In the genomic region with DNA sequence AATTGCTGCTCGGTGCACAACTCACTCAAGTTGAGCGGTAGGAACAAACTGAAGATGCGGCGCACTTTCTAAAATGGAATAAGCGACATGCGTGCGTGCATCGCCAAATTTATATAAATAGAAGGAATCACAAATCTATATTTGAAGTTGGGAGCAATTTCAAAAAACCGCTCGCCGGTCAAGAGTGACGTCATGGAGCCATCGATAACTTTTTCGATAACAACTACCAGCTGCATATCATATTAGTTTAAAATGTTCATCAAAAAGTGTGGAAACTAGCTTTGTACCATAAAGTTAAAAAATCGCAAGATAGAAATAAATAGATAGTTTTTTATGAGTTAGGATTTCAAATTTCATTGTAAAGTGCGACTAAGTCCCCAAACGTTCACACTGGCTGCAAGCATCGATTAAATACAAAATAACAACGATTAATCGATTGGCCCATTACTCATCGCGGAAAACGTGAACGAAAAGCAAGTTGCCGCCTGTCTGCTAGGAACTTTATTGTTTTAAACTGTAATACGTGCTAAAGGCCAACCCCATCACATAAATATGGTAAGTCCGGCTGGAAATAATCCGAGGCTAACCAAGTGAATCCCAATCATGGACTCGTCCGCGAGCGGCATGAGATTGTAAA, we compare ENCODE assay signal across 4 fruit fly cellular contexts.
TF ChIP-seq lines count a peak whose summit lies in the region.

A gene (minus strand): TSS at position 51 of the 637 bp plus-strand sequence.
A gene (minus strand): TSS at position 51 of the 637 bp plus-strand sequence.
A gene (plus strand): TSS at position 439 of the 637 bp plus-strand sequence.

- peak; percentile 15 for TF ChIP-seq CTCF in whole organism, embryonic (GFP tag; optimal IDR thresholded peaks at IDR 0.05; lab: Kevin White, UChicago)

TF ChIP-seq in whole organism, adult, 20 proteins besides CTCF, POLR2A, EP300 and RAD21:
- TF ChIP-seq CG11617 (GFP tag; optimal IDR thresholded peaks at IDR 0.05; lab: Kevin White, UChicago) = peak; percentile 18
- TF ChIP-seq Hr96 (GFP tag; optimal IDR thresholded peaks at IDR 0.05; lab: Kevin White, UChicago) = no peak
- no peak for TF ChIP-seq CG5204 (GFP tag; optimal IDR thresholded peaks at IDR 0.05; lab: Kevin White, UChicago)
- no peak for TF ChIP-seq cnc (optimal IDR thresholded peaks at IDR 0.05; lab: Kevin White, UChicago)
- TF ChIP-seq ovo (GFP tag; optimal IDR thresholded peaks at IDR 0.05; lab: Kevin White, UChicago) = no peak
- TF ChIP-seq cic (GFP tag; optimal IDR thresholded peaks at IDR 0.05; lab: Kevin White, UChicago) = no peak
- peak; percentile 81 for TF ChIP-seq Mnt (GFP tag; optimal IDR thresholded peaks at IDR 0.05; lab: Kevin White, UChicago)
- peak; percentile 5 for TF ChIP-seq tj (GFP tag; optimal IDR thresholded peaks at IDR 0.05; lab: Kevin White, UChicago)
- no peak for TF ChIP-seq CG7101 (tag; optimal IDR thresholded peaks at IDR 0.05; lab: Kevin White, UChicago)
- TF ChIP-seq CG7045 (GFP tag; optimal IDR thresholded peaks at IDR 0.05; lab: Kevin White, UChicago) = no peak
- TF ChIP-seq Crg-1 (GFP tag; optimal IDR thresholded peaks at IDR 0.05; lab: Kevin White, UChicago) = peak; percentile 18
- no peak for TF ChIP-seq CG12768 (GFP tag; optimal IDR thresholded peaks at IDR 0.05; lab: Kevin White, UChicago)
- TF ChIP-seq CG14711 (tag; optimal IDR thresholded peaks at IDR 0.05; lab: Kevin White, UChicago) = no peak
- TF ChIP-seq CG1620 (GFP tag; optimal IDR thresholded peaks at IDR 0.05; lab: Kevin White, UChicago) = no peak
- TF ChIP-seq pad (GFP tag; optimal IDR thresholded peaks at IDR 0.05; lab: Kevin White, UChicago) = peak; percentile 11
- TF ChIP-seq kay (GFP tag; lab: Kevin White, UChicago; ENCODE audit: borderline replicate concordance) = peak; percentile 99
- no peak for TF ChIP-seq Clk (GFP tag; optimal IDR thresholded peaks at IDR 0.05; lab: Kevin White, UChicago)
- TF ChIP-seq bab1 (GFP tag; optimal IDR thresholded peaks at IDR 0.05; lab: Kevin White, UChicago) = peak; percentile 48

TF ChIP-seq in whole organism, embryonic, 481 proteins besides CTCF, POLR2A, EP300 and RAD21 (continues in another document):
- TF ChIP-seq Abd-B (GFP tag; optimal IDR thresholded peaks at IDR 0.05; lab: Kevin White, UChicago) (no peak), CG3163 (GFP tag; optimal IDR thresholded peaks at IDR 0.05; lab: Kevin White, UChicago) (no peak), Six4 (GFP tag; optimal IDR thresholded peaks at IDR 0.05; lab: Kevin White, UChicago) (no peak), slp2 (GFP tag; optimal IDR thresholded peaks at IDR 0.05; lab: Kevin White, UChicago) (no peak), Neu2 (GFP tag; optimal IDR thresholded peaks at IDR 0.05; lab: Kevin White, UChicago; ENCODE audit: borderline replicate concordance) (no peak), chm (GFP tag; IDR thresholded peaks at IDR 0.05; lab: Robert Waterston, UW) (no peak), bcd (GFP tag; optimal IDR thresholded peaks at IDR 0.05; lab: Kevin White, UChicago) (no peak), Dbx (GFP tag; IDR thresholded peaks at IDR 0.05; lab: Robert Waterston, UW) (no peak), lbe (GFP tag; optimal IDR thresholded peaks at IDR 0.05; lab: Kevin White, UChicago) (no peak), MESR4 (GFP tag; optimal IDR thresholded peaks at IDR 0.05; lab: Kevin White, UChicago) (peak; percentile 66), B-H2 (GFP tag; optimal IDR thresholded peaks at IDR 0.05; lab: Kevin White, UChicago) (no peak), CG8359 (GFP tag; optimal IDR thresholded peaks at IDR 0.05; lab: Kevin White, UChicago; ENCODE audit: borderline replicate concordance) (no peak), bab2 (GFP tag; optimal IDR thresholded peaks at IDR 0.05; lab: Kevin White, UChicago) (no peak), Fer2 (tag; optimal IDR thresholded peaks at IDR 0.05; lab: Kevin White, UChicago) (no peak), Ssrp (tag; optimal IDR thresholded peaks at IDR 0.05; lab: Kevin White, UChicago) (no peak), Atf-2 (GFP tag; optimal IDR thresholded peaks at IDR 0.05; lab: Kevin White, UChicago) (no peak), sr (GFP tag; IDR thresholded peaks at IDR 0.05; lab: Robert Waterston, UW) (no peak), nmo (GFP tag; optimal IDR thresholded peaks at IDR 0.05; lab: Kevin White, UChicago) (peak; percentile 47), CG9797 (GFP tag; optimal IDR thresholded peaks at IDR 0.05; lab: Kevin White, UChicago) (peak; percentile 80), luna (GFP tag; optimal IDR thresholded peaks at IDR 0.05; lab: Kevin White, UChicago) (no peak), h (optimal IDR thresholded peaks at IDR 0.05; lab: Kevin White, UChicago) (no peak), CG5953 (GFP tag; IDR thresholded peaks at IDR 0.05; lab: Robert Waterston, UW) (no peak), crp (GFP tag; optimal IDR thresholded peaks at IDR 0.05; lab: Kevin White, UChicago) (peak in 1 of 2 experiments; percentile 52)

TF ChIP-seq in whole organism, prepupa, 60 proteins besides CTCF, POLR2A, EP300 and RAD21:
- TF ChIP-seq dsx (GFP tag; optimal IDR thresholded peaks at IDR 0.05; lab: Kevin White, UChicago; ENCODE audit: poor library complexity, severe bottlenecking) (peak; percentile 64), CG16779 (tag; optimal IDR thresholded peaks at IDR 0.05; lab: Kevin White, UChicago) (no peak), CG4318 (GFP tag; optimal IDR thresholded peaks at IDR 0.05; lab: Kevin White, UChicago) (no peak), net (GFP tag; optimal IDR thresholded peaks at IDR 0.05; lab: Kevin White, UChicago) (no peak), esn (GFP tag; optimal IDR thresholded peaks at IDR 0.05; lab: Kevin White, UChicago) (peak; percentile 45), eg (GFP tag; IDR thresholded peaks at IDR 0.05; lab: Robert Waterston, UW) (no peak), acj6 (GFP tag; optimal IDR thresholded peaks at IDR 0.05; lab: Kevin White, UChicago) (peak; percentile 15), OdsH (GFP tag; optimal IDR thresholded peaks at IDR 0.05; lab: Kevin White, UChicago) (peak; percentile 3), CG31627 (GFP tag; optimal IDR thresholded peaks at IDR 0.05; lab: Kevin White, UChicago) (peak; percentile 13), Ets21C (GFP tag; optimal IDR thresholded peaks at IDR 0.05; lab: Kevin White, UChicago) (peak; percentile 1), Sox14 (GFP tag; optimal IDR thresholded peaks at IDR 0.05; lab: Kevin White, UChicago) (peak; percentile 31), CG11294 (GFP tag; IDR thresholded peaks at IDR 0.05; lab: Robert Waterston, UW) (no peak), fkh (GFP tag; optimal IDR thresholded peaks at IDR 0.05; lab: Kevin White, UChicago) (peak; percentile 21), lz (GFP tag; optimal IDR thresholded peaks at IDR 0.05; lab: Kevin White, UChicago) (peak; percentile 1), topi (GFP tag; optimal IDR thresholded peaks at IDR 0.05; lab: Kevin White, UChicago) (peak; percentile 28), Eip78C (GFP tag; lab: Kevin White, UChicago) (peak; percentile 77), svp (GFP tag; lab: Kevin White, UChicago) (peak; percentile 61)
TF ChIP-seq in whole organism, prepupa: peak in this region for 12.

TF ChIP-seq in whole organism, wandering third instar larva, 38 proteins besides CTCF, POLR2A, EP300 and RAD21:
- TF ChIP-seq foxo (GFP tag; optimal IDR thresholded peaks at IDR 0.05; lab: Kevin White, UChicago) (no peak), CG32264 (GFP tag; optimal IDR thresholded peaks at IDR 0.05; lab: Kevin White, UChicago) (no peak), lola (GFP tag; optimal IDR thresholded peaks at IDR 0.05; lab: Kevin White, UChicago) (no peak), ey (GFP tag; optimal IDR thresholded peaks at IDR 0.05; lab: Kevin White, UChicago) (peak; percentile 21), Myc (optimal IDR thresholded peaks at IDR 0.05; lab: Kevin White, UChicago) (peak; percentile 33), pan (optimal IDR thresholded peaks at IDR 0.05; lab: Kevin White, UChicago) (no peak), Sp1 (GFP tag; optimal IDR thresholded peaks at IDR 0.05; lab: Kevin White, UChicago) (peak; percentile 5), psq (GFP tag; optimal IDR thresholded peaks at IDR 0.05; lab: Kevin White, UChicago) (peak; percentile 29), Jra (GFP tag; optimal IDR thresholded peaks at IDR 0.05; lab: Kevin White, UChicago) (peak; percentile 86), Rel (GFP tag; optimal IDR thresholded peaks at IDR 0.05; lab: Kevin White, UChicago) (no peak), Rel (tag; optimal IDR thresholded peaks at IDR 0.05; lab: Kevin White, UChicago) (peak; percentile 10), Hnf4 (GFP tag; optimal IDR thresholded peaks at IDR 0.05; lab: Kevin White, UChicago) (peak; percentile 50), br (GFP tag; optimal IDR thresholded peaks at IDR 0.05; lab: Kevin White, UChicago) (no peak), sv (GFP tag; optimal IDR thresholded peaks at IDR 0.05; lab: Kevin White, UChicago) (no peak), rgr (GFP tag; optimal IDR thresholded peaks at IDR 0.05; lab: Kevin White, UChicago) (peak; percentile 29), Mio (GFP tag; optimal IDR thresholded peaks at IDR 0.05; lab: Kevin White, UChicago) (no peak), GATAd (GFP tag; optimal IDR thresholded peaks at IDR 0.05; lab: Kevin White, UChicago) (no peak), HLH106 (tag; optimal IDR thresholded peaks at IDR 0.05; lab: Kevin White, UChicago) (peak; percentile 4), CrebA (GFP tag; optimal IDR thresholded peaks at IDR 0.05; lab: Kevin White, UChicago; ENCODE audit: borderline replicate concordance) (no peak), dmrt93B (GFP tag; optimal IDR thresholded peaks at IDR 0.05; lab: Kevin White, UChicago) (no peak), OdsH (GFP tag; optimal IDR thresholded peaks at IDR 0.05; lab: Kevin White, UChicago) (peak; percentile 5), dl (GFP tag; optimal IDR thresholded peaks at IDR 0.05; lab: Kevin White, UChicago; ENCODE audit: insufficient read depth in 1 of 2, partially characterized antibody in 2 of 2) (no peak), h (GFP tag; optimal IDR thresholded peaks at IDR 0.05; lab: Kevin White, UChicago) (peak; percentile 43), Hr83 (GFP tag; optimal IDR thresholded peaks at IDR 0.05; lab: Kevin White, UChicago; ENCODE audit: poor library complexity, severe bottlenecking) (no peak), dsf (GFP tag; optimal IDR thresholded peaks at IDR 0.05; lab: Kevin White, UChicago; ENCODE audit: borderline replicate concordance) (peak; percentile 29), brk (GFP tag; optimal IDR thresholded peaks at IDR 0.05; lab: Kevin White, UChicago) (no peak), CG9705 (GFP tag; optimal IDR thresholded peaks at IDR 0.05; lab: Kevin White, UChicago) (no peak)
